Worm (Caenorhabditis elegans) whole organism, mixed stage, embryonic: ENCODE results near the gene srh-282.

Experiments
- M03D4.4 ChIP-seq: sonication (generic microtip); optimal IDR thresholded peaks from 2 replicates; lab custom pipeline; 2017; ENCODE audit warnings: mild to moderate bottlenecking, missing genetic modification characterization, missing compliant biosample characterization
- elt-1 ChIP-seq: sonication (generic microtip); optimal IDR thresholded peaks from 2 replicates; lab custom pipeline; 2017; ENCODE audit warnings: missing genetic modification characterization, mild to moderate bottlenecking, missing compliant biosample characterization, antibody characterized with exemption, moderate library complexity, borderline replicate concordance; ENCODE audit not compliant: insufficient read depth
- ham-2 ChIP-seq: fragments of 200-800 bp; sonication (Bioruptor generic); optimal IDR thresholded peaks from 2 replicates; lab custom pipeline; 2018; ENCODE audit warnings: mild to moderate bottlenecking, missing genetic modification characterization, missing compliant biosample characterization
- lin-13 ChIP-seq: fragments of 150-350 bp; optimal IDR thresholded peaks from 2 replicates; lab custom pipeline; 2014; ENCODE audit warnings: missing biosample characterization, missing genetic modification characterization
- nhr-12 ChIP-seq: fragments of 150-350 bp; optimal IDR thresholded peaks from 2 replicates; lab custom pipeline; 2014; ENCODE audit warnings: missing biosample characterization, missing genetic modification characterization
- sem-2 ChIP-seq: fragments of 200-800 bp; sonication (Bioruptor generic); optimal IDR thresholded peaks from 2 replicates; lab custom pipeline; 2018; ENCODE audit warnings: mild to moderate bottlenecking, missing genetic modification characterization, missing compliant biosample characterization
- snpc-4 ChIP-seq: fragments of 150-350 bp; optimal IDR thresholded peaks from 2 replicates; lab custom pipeline; 2014; ENCODE audit warnings: missing biosample characterization, missing genetic modification characterization
- unc-62 ChIP-seq: fragments of 150-350 bp; optimal IDR thresholded peaks from 2 replicates; lab custom pipeline; 2014; ENCODE audit warnings: missing biosample characterization, missing genetic modification reagents, missing genetic modification characterization
- ztf-11 ChIP-seq: fragments of 150-350 bp; optimal IDR thresholded peaks from 2 replicates; lab custom pipeline; 2014; ENCODE audit warnings: missing biosample characterization, missing genetic modification characterization

- TF ChIP-seq nhr-12 (tag; lab: Kevin White, UChicago): no peak
- no peak for TF ChIP-seq ztf-11 (tag; lab: Kevin White, UChicago)
- TF ChIP-seq lin-13 (tag; lab: Kevin White, UChicago): no peak
- no peak for TF ChIP-seq unc-62 (GFP tag; lab: Kevin White, UChicago)
- TF ChIP-seq snpc-4 (tag; lab: Kevin White, UChicago): no peak
- TF ChIP-seq elt-1 (tag; lab: Kevin White, UChicago): no peak
- no peak for TF ChIP-seq sem-2 (GFP tag; lab: Kevin White, UChicago)
- TF ChIP-seq ham-2 (GFP tag; lab: Kevin White, UChicago): no peak
- TF ChIP-seq M03D4.4 (tag; lab: Kevin White, UChicago): no peak
Observed at ce11 chrIV:299190-299589, 26.0 kb upstream of the srh-282 start.
